Worm (Caenorhabditis elegans) whole organism, early embryonic: ENCODE measurements around the gene rft-2.

Experiments used
- B0310.2 ChIP-seq: sonication (generic microtip); optimal IDR thresholded peaks from 2 replicates; lab custom pipeline; 2016; ENCODE audit warnings: mild to moderate bottlenecking, missing genetic modification characterization, missing compliant biosample characterization
- F13C5.2 ChIP-seq: sonication (generic microtip); optimal IDR thresholded peaks from 2 replicates; lab custom pipeline; 2017; ENCODE audit warnings: mild to moderate bottlenecking, missing genetic modification characterization, inconsistent platforms, missing compliant biosample characterization
- aly-1 ChIP-seq: sonication (generic microtip); optimal IDR thresholded peaks from 2 replicates; lab custom pipeline; 2016; ENCODE audit warnings: missing genetic modification characterization, missing compliant biosample characterization
- ama-1 ChIP-seq: fragments of 150-350 bp; optimal IDR thresholded peaks from 2 replicates; lab custom pipeline; 2014
- ceh-13 ChIP-seq: fragments of 200-800 bp; sonication (Bioruptor generic); optimal IDR thresholded peaks from 2 replicates; lab custom pipeline; 2018; ENCODE audit warnings: mild to moderate bottlenecking, missing genetic modification characterization, missing compliant biosample characterization
- ceh-36 ChIP-seq: sonication (generic microtip); optimal IDR thresholded peaks from 2 replicates; lab custom pipeline; 2016; ENCODE audit warnings: missing genetic modification characterization, inconsistent platforms, missing compliant biosample characterization
- ets-7 ChIP-seq: sonication (generic microtip); optimal IDR thresholded peaks from 2 replicates; lab custom pipeline; 2016; ENCODE audit warnings: missing genotype, missing genetic modification characterization, missing compliant biosample characterization
- flt-1 ChIP-seq: fragments of 200-800 bp; sonication (Bioruptor generic); IDR thresholded peaks from 2 replicates; pipeline ENCODE4 v1.3.6; 2022; ENCODE audit warnings: missing genetic modification characterization, missing compliant biosample characterization
- hmbx-1 ChIP-seq: sonication (generic microtip); optimal IDR thresholded peaks from 2 replicates; lab custom pipeline; 2016; ENCODE audit warnings: mild to moderate bottlenecking, missing genetic modification characterization, missing compliant biosample characterization
- hmg-4 ChIP-seq: fragments of 200-800 bp; sonication (Bioruptor generic); optimal IDR thresholded peaks from 2 replicates; lab custom pipeline; 2018; ENCODE audit warnings: mild to moderate bottlenecking, missing genetic modification characterization, missing compliant biosample characterization
- hnd-1 ChIP-seq: sonication (generic microtip); optimal IDR thresholded peaks from 2 replicates; lab custom pipeline; 2016; ENCODE audit warnings: missing genetic modification characterization, missing compliant biosample characterization
- pes-1 ChIP-seq: fragments of 200-800 bp; sonication (Bioruptor generic); IDR thresholded peaks from 2 replicates; pipeline ENCODE4 v1.3.6; 2022; ENCODE audit warnings: missing genetic modification reagents, missing genetic modification characterization, missing compliant biosample characterization
- scrt-1 ChIP-seq: fragments of 200-800 bp; sonication (Bioruptor generic); IDR thresholded peaks from 2 replicates; pipeline ENCODE4 v1.3.6; 2022; ENCODE audit warnings: missing genetic modification characterization, missing compliant biosample characterization
- sea-1 ChIP-seq: fragments of 200-800 bp; sonication (Bioruptor generic); conservative IDR thresholded peaks from 2 replicates; pipeline ENCODE4 v1.3.6; 2022; ENCODE audit warnings: missing genetic modification characterization, missing compliant biosample characterization
- tbx-11 ChIP-seq: fragments of 200-800 bp; sonication (Bioruptor generic); IDR thresholded peaks from 2 replicates; pipeline ENCODE4 v1.3.6; 2022; ENCODE audit warnings: missing genetic modification characterization, missing compliant biosample characterization
- tbx-37 ChIP-seq: fragments of 200-800 bp; sonication (Bioruptor generic); conservative IDR thresholded peaks from 2 replicates; pipeline ENCODE4 v1.3.6; 2022; ENCODE audit warnings: missing genetic modification reagents, missing genetic modification characterization, missing compliant biosample characterization
- tra-4 ChIP-seq: sonication (generic microtip); optimal IDR thresholded peaks from 2 replicates; lab custom pipeline; 2017; ENCODE audit warnings: missing genetic modification characterization, missing compliant biosample characterization

The rft-2 gene

DNA sequence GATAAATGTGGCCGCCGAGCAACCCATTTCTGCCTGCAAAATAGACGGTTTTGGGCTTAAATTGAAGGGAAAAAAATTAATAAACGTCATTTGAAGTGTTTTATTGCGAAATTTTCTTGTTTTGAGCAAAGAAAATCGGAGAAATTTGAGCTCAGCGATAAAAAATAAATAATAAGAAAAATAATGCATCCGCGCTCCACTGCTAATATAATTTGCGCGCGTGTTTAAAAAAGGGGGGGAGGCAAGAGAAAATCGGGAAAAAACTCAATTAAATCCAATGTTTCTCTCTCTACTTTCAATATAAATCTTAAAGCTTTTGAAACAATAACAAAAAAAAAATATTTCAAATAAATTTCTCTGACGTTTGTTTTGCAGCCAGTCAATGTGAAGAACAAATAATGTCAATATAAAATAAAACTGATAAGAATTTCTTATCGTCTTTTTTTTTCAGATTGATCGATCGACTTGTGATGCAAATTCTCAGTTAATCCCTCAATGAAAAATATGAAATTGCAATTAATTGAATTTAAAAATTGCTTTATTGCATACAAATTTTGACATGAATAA, at the start of gene rft-2:
Gene rft-2 (minus strand): TSS at position 41 of the 567 bp plus-strand sequence.
- TF ChIP-seq flt-1 (GFP tag; lab: Robert Waterston, UW) = no peak
- peak; percentile 59 for TF ChIP-seq F13C5.2 (tag; lab: Kevin White, UChicago)

DNA sequence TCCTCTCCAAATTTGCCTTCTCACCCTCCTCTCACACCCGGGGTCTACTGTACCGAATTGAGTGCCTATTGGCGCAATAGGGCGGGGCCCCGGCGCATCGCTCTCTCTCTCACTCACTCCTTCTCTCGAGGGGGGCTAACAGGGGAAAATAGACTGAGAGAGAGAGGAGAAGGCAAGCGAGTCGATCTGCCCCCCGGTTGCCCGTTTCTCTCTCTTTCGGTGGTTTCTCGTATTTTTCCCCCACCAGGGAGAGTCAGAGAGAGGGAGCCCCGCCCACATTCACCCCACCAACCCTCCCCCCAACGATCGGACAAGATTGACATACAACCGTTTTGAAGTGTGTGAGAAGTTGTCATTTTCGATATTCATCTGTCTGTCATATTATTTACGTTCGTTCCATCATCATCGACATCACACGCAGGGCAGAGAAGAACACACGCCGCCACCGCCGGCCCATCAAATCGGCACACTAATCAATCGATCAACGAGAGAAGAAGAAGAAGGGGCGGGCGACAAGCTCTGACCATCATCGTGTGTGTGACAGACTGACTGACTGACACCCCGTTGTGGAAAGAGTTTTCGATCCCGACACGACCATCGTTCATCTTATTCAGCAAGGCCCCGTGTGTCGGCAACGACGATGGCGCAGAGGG, 48.9 kb upstream of the rft-2 start:
- TF ChIP-seq ama-1 (no peak), sea-1 (GFP tag; lab: Robert Waterston, UW) (0 out of 2 replicates have a peak, but pooled peaks have one; percentile 44), ets-7 (tag; lab: Kevin White, UChicago) (no peak), pes-1 (GFP tag; lab: Robert Waterston, UW) (peak; percentile 55; the same call in 1 of the 2 replicates), ceh-36 (tag; lab: Kevin White, UChicago) (no peak), hnd-1 (no peak), hmbx-1 (no peak), F13C5.2 (tag; lab: Kevin White, UChicago) (peak; percentile 51), scrt-1 (0 out of 2 replicates have a peak, but pooled peaks have one; percentile 11), aly-1 (tag; lab: Kevin White, UChicago) (no peak), ceh-13 (GFP tag; lab: Kevin White, UChicago) (no peak), tra-4 (tag; lab: Kevin White, UChicago) (no peak), hmg-4 (GFP tag; lab: Kevin White, UChicago) (peak; percentile 70)

DNA sequence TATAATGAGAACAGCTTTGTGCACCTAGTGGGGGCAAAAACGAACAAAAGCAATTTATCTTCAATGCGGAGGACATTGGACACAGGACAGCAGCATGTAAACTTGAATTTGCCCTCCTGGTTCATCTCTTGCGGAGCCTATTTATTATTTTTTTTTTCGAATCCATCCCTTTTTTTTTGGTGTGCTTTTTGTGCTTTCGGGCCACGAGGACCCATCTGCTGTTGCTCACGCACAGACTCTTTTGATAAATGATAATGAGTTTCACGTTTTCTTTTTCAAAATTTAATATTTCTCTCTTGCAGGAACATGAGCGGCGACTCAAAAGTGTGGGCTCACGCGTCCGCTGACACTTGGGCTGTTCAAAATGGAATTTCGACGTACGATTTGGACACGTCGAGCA, 46.8 kb upstream of the rft-2 start, which contains the start of gene unc-62:
Gene unc-62 (plus strand): TSS at position 301 of the 400 bp plus-strand sequence.
- no peak for TF ChIP-seq pes-1 (GFP tag; lab: Robert Waterston, UW)
- TF ChIP-seq aly-1 (tag; lab: Kevin White, UChicago) = no peak
- no peak for TF ChIP-seq tbx-11 (GFP tag; lab: Robert Waterston, UW)

DNA sequence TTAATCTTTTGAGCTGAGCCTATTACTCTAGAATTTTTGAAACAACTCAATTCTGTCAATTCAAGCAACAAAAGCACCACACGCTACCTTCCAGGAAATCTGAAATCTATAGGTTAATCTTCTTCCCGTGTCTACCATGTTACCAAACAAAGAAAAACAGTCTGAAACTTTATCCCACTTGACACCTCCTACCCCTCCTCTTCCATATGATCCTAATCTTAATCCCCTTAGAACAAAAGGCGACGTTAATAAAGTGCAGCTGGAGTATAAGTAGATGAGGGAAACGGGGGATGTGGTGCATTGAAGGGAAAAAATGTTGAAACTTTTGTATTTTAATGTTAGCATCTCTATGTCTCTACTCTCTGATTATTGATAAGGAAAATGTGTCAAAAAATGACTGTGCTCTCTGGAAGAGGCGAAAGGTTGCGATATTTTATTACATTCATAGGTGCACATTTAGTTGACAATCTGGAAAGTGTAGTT, 45.8 kb upstream of the rft-2 start:
- TF ChIP-seq sea-1 (GFP tag; lab: Robert Waterston, UW) = no peak
- TF ChIP-seq hnd-1 = no peak
- no peak for TF ChIP-seq tra-4 (tag; lab: Kevin White, UChicago)
- no peak for TF ChIP-seq ets-7 (tag; lab: Kevin White, UChicago)
- no peak for TF ChIP-seq tbx-11 (GFP tag; lab: Robert Waterston, UW)
- no peak for TF ChIP-seq ama-1
- peak; percentile 77 for TF ChIP-seq ceh-36 (tag; lab: Kevin White, UChicago)

DNA sequence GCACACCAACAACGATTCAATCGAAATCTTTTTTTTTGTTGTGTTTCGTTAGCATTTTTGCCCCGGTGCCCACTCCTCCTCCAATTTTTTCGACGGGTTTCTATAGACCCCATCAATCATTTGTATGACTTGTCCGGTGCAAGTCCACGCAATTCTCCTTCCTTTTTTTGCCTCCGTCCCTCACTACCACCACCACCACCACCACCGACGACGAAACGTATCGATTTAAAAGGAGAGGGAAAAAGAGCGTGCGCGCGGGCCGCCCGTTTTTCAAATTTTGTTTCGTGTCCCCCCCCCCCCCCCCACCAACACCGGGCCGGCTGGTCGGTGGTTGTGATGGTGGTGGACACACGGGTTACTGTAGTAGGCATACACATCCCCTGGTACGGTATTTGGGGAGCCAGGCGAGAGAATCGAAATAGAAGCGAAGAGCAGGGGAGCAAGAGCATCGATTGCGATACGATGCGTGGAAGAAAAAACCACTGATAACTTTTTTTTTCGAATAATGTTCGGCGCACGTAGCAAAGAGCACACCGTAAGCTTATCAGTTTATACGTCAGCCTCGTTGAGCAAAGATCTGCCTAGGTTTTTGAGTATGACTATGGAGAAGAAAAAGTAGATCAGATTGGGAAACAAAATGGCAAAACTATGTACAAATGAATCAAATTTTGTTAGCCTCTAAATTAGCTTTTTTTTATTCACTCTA, 44.9 kb upstream of the rft-2 start:
- TF ChIP-seq tbx-11 (GFP tag; lab: Robert Waterston, UW) (no peak), ceh-36 (tag; lab: Kevin White, UChicago) (peak; percentile 10), hmbx-1 (no peak), hmg-4 (GFP tag; lab: Kevin White, UChicago) (peak; percentile 41), hnd-1 (no peak), aly-1 (tag; lab: Kevin White, UChicago) (no peak)

DNA sequence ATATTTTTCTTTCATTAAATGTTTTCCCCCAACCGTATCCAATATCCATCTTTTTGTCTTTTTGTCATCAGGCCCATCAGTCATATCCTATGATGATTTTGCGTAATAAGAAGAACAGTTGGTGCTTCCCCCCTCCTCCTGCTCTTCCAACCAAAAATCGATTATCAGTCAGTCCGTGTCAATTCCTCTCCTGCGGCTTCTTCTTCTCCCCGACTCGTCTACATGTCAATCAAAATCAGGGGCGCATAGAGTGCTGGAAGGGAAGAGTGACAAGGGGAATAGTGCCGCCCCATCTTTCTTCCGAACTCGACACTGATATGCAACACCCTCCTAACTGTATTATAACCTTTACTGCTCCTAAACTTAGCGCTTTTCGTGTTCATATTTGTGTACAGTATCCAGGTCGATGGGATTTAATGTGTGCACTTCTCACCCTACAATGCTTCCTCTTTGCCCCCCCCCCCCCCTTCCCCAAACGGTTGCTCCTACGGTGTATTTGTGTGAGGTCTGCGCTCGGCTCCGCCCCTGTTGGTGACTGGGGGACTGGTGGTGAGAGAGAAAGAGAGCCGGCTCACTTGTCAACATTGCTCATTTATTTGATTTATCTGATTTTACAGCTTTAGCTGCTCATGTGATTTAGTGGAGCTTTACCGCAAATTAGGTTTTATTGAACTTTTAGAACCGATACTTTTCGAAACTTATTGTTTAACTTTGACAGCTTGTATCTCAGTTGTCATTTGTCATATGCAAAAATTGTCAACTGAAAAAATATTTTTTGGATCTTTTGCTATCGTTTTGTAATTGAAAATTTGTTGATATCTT, 41.1 kb upstream of the rft-2 start:
- TF ChIP-seq hmg-4 (GFP tag; lab: Kevin White, UChicago) = peak; percentile 65
- no peak for TF ChIP-seq F13C5.2 (tag; lab: Kevin White, UChicago)
- TF ChIP-seq pes-1 (GFP tag; lab: Robert Waterston, UW) = 0 out of 2 replicates have a peak, but pooled peaks have one; percentile 4

DNA sequence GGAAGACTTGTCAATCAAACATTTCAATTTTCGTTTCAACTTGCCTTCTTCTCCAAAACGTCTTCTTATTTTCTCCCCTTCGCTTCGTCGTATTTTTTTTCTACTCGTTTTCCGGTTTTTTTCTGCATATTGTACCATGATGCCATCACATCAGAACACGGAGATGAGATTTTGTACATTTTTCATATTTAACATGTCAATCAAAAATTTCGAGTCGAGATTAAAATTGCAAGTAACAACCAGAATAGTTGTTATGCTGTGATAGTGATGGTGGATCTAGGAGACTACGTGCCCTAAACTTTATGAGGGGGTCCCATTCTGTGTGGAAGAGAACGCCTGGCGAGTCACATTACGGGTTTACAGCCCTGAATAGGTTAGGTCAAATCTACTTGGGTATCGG, 39.5 kb upstream of the rft-2 start:
- no peak for TF ChIP-seq F13C5.2 (tag; lab: Kevin White, UChicago)
- TF ChIP-seq ceh-13 (GFP tag; lab: Kevin White, UChicago) = no peak
- no peak for TF ChIP-seq hnd-1
- TF ChIP-seq hmg-4 (GFP tag; lab: Kevin White, UChicago) = no peak
- no peak for TF ChIP-seq ets-7 (tag; lab: Kevin White, UChicago)
- no peak for TF ChIP-seq ceh-36 (tag; lab: Kevin White, UChicago)
- no peak for TF ChIP-seq tbx-37
- TF ChIP-seq hmbx-1 = no peak
- no peak for TF ChIP-seq scrt-1
- TF ChIP-seq tbx-11 (GFP tag; lab: Robert Waterston, UW) = no peak
- TF ChIP-seq B0310.2 (tag; lab: Kevin White, UChicago) = no peak
- TF ChIP-seq sea-1 (GFP tag; lab: Robert Waterston, UW) = no peak
- no peak for TF ChIP-seq ama-1
- no peak for TF ChIP-seq aly-1 (tag; lab: Kevin White, UChicago)
- TF ChIP-seq pes-1 (GFP tag; lab: Robert Waterston, UW) = no peak
- TF ChIP-seq flt-1 (GFP tag; lab: Robert Waterston, UW) = no peak
